Fruit fly (Drosophila melanogaster) whole organism, wandering third instar larva: ENCODE measurements around the gene cyr.
A peak's percentile ranks its signal among the peaks of the same experiment; 100 is the strongest.

Experiments
- Abd-B ChIP-seq: fragments of >200 bp; optimal IDR thresholded peaks from 2 replicates; lab custom pipeline; 2017; ENCODE audit warnings: missing biosample characterization, missing genetic modification characterization
- CG32264 ChIP-seq: fragments of 200-800 bp; sonication (Bioruptor generic); optimal IDR thresholded peaks from 2 replicates; lab custom pipeline; 2016; ENCODE audit warnings: missing biosample characterization, missing genetic modification characterization
- CG9705 ChIP-seq: fragments of 200-800 bp; sonication (Bioruptor generic); optimal IDR thresholded peaks from 2 replicates; lab custom pipeline; 2018; ENCODE audit warnings: missing biosample characterization, mild to moderate bottlenecking, missing genetic modification characterization
- CrebA ChIP-seq: fragments of 200-800 bp; sonication (Bioruptor generic); optimal IDR thresholded peaks from 2 replicates; lab custom pipeline; 2016; ENCODE audit warnings: missing biosample characterization, mild to moderate bottlenecking, missing genetic modification characterization, borderline replicate concordance
- Dfd ChIP-seq: fragments of >200 bp; optimal IDR thresholded peaks from 2 replicates; lab custom pipeline; 2017; ENCODE audit warnings: missing biosample characterization, missing genetic modification characterization
- Dif ChIP-seq: fragments of 200-275, 200-300 bp; sonication (Bioruptor generic); optimal IDR thresholded peaks from 2 replicates; lab custom pipeline; 2018; ENCODE audit warnings: missing biosample characterization, missing genetic modification characterization; ENCODE audit not compliant: partially characterized antibody
- GATAd ChIP-seq: sonication (Bioruptor generic); optimal IDR thresholded peaks from 2 replicates; lab custom pipeline; 2016; ENCODE audit warnings: missing biosample characterization, missing genetic modification characterization
- HLH106 ChIP-seq: fragments of 200-800 bp; optimal IDR thresholded peaks from 3 replicates; lab custom pipeline; 2019; ENCODE audit warnings: missing biosample characterization, mild to moderate bottlenecking, missing genetic modification characterization, moderate library complexity
- Hnf4 ChIP-seq: fragments of 200-800 bp; sonication (Bioruptor generic); optimal IDR thresholded peaks from 2 replicates; lab custom pipeline; 2016; ENCODE audit warnings: missing biosample characterization, mild to moderate bottlenecking, missing genetic modification characterization
- Hr78 ChIP-seq: fragments of >200 bp; optimal IDR thresholded peaks from 2 replicates; lab custom pipeline; 2017; ENCODE audit warnings: missing biosample characterization, missing genetic modification characterization
- Hr83 ChIP-seq: fragments of 200-300 bp; sonication (Bioruptor generic); optimal IDR thresholded peaks from 2 replicates; lab custom pipeline; 2016; ENCODE audit warnings: missing biosample characterization, mild to moderate bottlenecking, missing genetic modification characterization, moderate library complexity; ENCODE audit not compliant: poor library complexity, severe bottlenecking
- Jra ChIP-seq: sonication (Bioruptor generic); optimal IDR thresholded peaks from 2 replicates; lab custom pipeline; 2016; ENCODE audit warnings: missing biosample characterization, missing genetic modification characterization
- Mio ChIP-seq: sonication (Bioruptor generic); optimal IDR thresholded peaks from 2 replicates; lab custom pipeline; 2016; ENCODE audit warnings: missing biosample characterization, missing genetic modification characterization
- Myc ChIP-seq: fragments of >200 bp; optimal IDR thresholded peaks from 2 replicates; lab custom pipeline; 2017
- N ChIP-seq: fragments of >200 bp; optimal IDR thresholded peaks from 2 replicates; lab custom pipeline; 2018; ENCODE audit warnings: missing biosample characterization, missing external identifiers, missing genetic modification characterization
- OdsH ChIP-seq: fragments of 200-800 bp; sonication (Bioruptor generic); optimal IDR thresholded peaks from 2 replicates; lab custom pipeline; 2016; ENCODE audit warnings: missing biosample characterization, mild to moderate bottlenecking, missing genetic modification characterization
- Rel ChIP-seq, 2 experiments: fragments of 200-800 bp; sonication (Bioruptor generic) in 1 of 2; optimal IDR thresholded peaks; 2 replicates in 1 of 2; 3 replicates in 1 of 2; lab custom pipeline; 2016 to 2019; ENCODE audit warnings: mild to moderate bottlenecking in 2 of 2, missing biosample characterization in 2 of 2, missing genetic modification characterization in 2 of 2, moderate library complexity in 1 of 2
- Sp1 ChIP-seq: fragments of 200-800 bp; sonication (Bioruptor generic); optimal IDR thresholded peaks from 3 replicates; lab custom pipeline; 2019; ENCODE audit warnings: missing biosample characterization, mild to moderate bottlenecking, missing genetic modification characterization, moderate library complexity
- Vsx2 ChIP-seq: fragments of 200-300, 225-300 bp; sonication (Bioruptor generic); optimal IDR thresholded peaks from 2 replicates; lab custom pipeline; 2018; ENCODE audit warnings: missing biosample characterization, missing genetic modification characterization; ENCODE audit not compliant: partially characterized antibody
- br ChIP-seq: fragments of 200-800 bp; sonication (Bioruptor generic); optimal IDR thresholded peaks from 2 replicates; lab custom pipeline; 2016; ENCODE audit warnings: missing biosample characterization, missing genetic modification characterization
- brk ChIP-seq: fragments of 200-800 bp; sonication (Bioruptor generic); optimal IDR thresholded peaks from 2 replicates; lab custom pipeline; 2016; ENCODE audit warnings: missing biosample characterization, mild to moderate bottlenecking, missing genetic modification characterization
- dl ChIP-seq, 2 experiments: fragments of 175-275, 200-275 bp in 1 of 2; fragments of 200-275 bp in 1 of 2; sonication (Bioruptor generic); optimal IDR thresholded peaks; lab custom pipeline; 2018; ENCODE audit warnings: mild to moderate bottlenecking in 2 of 2, missing biosample characterization in 2 of 2, missing genetic modification characterization in 2 of 2, moderate library complexity in 2 of 2; ENCODE audit not compliant: partially characterized antibody in 2 of 2, insufficient read depth in 1 of 2
- dmrt93B ChIP-seq: fragments of 200-800 bp; sonication (Bioruptor generic); optimal IDR thresholded peaks from 2 replicates; lab custom pipeline; 2018; ENCODE audit warnings: missing biosample characterization, mild to moderate bottlenecking, missing genetic modification characterization
- dsf ChIP-seq: sonication (Bioruptor generic); optimal IDR thresholded peaks from 2 replicates; lab custom pipeline; 2016; ENCODE audit warnings: missing biosample characterization, missing genetic modification characterization, borderline replicate concordance
- ey ChIP-seq: fragments of 200-800 bp; sonication (Bioruptor generic); optimal IDR thresholded peaks from 2 replicates; lab custom pipeline; 2016; ENCODE audit warnings: missing biosample characterization, missing genetic modification characterization
- foxo ChIP-seq, 2 experiments: fragments of 200-800 bp; sonication (Bioruptor generic); optimal IDR thresholded peaks; 2 replicates in 1 of 2; 3 replicates in 1 of 2; lab custom pipeline; 2016 to 2017; ENCODE audit warnings: missing biosample characterization in 2 of 2, missing genetic modification characterization in 2 of 2
- fru ChIP-seq: fragments of 200-800 bp; sonication (Bioruptor generic); optimal IDR thresholded peaks from 3 replicates; lab custom pipeline; 2016; ENCODE audit warnings: missing biosample characterization, mild to moderate bottlenecking, missing genetic modification characterization
- h ChIP-seq: fragments of 200-800 bp; sonication (Bioruptor generic); optimal IDR thresholded peaks from 3 replicates; lab custom pipeline; 2016; ENCODE audit warnings: missing biosample characterization, mild to moderate bottlenecking, missing genetic modification characterization
- jim ChIP-seq: fragments of 175-275, 200-325 bp; sonication (Bioruptor generic); optimal IDR thresholded peaks from 2 replicates; lab custom pipeline; 2016; ENCODE audit warnings: missing biosample characterization, mild to moderate bottlenecking, missing genetic modification characterization
- lola ChIP-seq: fragments of >200 bp; optimal IDR thresholded peaks from 2 replicates; lab custom pipeline; 2017; ENCODE audit warnings: missing biosample characterization, missing genetic modification characterization
- pan ChIP-seq: fragments of >200 bp; optimal IDR thresholded peaks from 2 replicates; lab custom pipeline; 2017
- psq ChIP-seq: fragments of 200-800 bp; sonication (Bioruptor generic); optimal IDR thresholded peaks from 3 replicates; lab custom pipeline; 2017; ENCODE audit warnings: missing biosample characterization, mild to moderate bottlenecking, missing genetic modification characterization, moderate library complexity
- rgr ChIP-seq: fragments of 200-800 bp; sonication (Bioruptor generic); optimal IDR thresholded peaks from 3 replicates; lab custom pipeline; 2016; ENCODE audit warnings: missing biosample characterization, mild to moderate bottlenecking, missing genetic modification characterization
- sage ChIP-seq: fragments of 200-800 bp; sonication (Bioruptor generic); optimal IDR thresholded peaks from 2 replicates; lab custom pipeline; 2016; ENCODE audit warnings: missing biosample characterization, mild to moderate bottlenecking, missing genetic modification characterization
- sv ChIP-seq: fragments of 200-800 bp; sonication (Bioruptor generic); optimal IDR thresholded peaks from 3 replicates; lab custom pipeline; 2016; ENCODE audit warnings: missing biosample characterization, missing genetic modification characterization
- tai ChIP-seq: sonication (Bioruptor generic); optimal IDR thresholded peaks from 2 replicates; lab custom pipeline; 2016; ENCODE audit warnings: missing biosample characterization, missing genetic modification characterization
- usp ChIP-seq: fragments of >200 bp; optimal IDR thresholded peaks from 2 replicates; lab custom pipeline; 2017; ENCODE audit warnings: missing biosample characterization, missing genetic modification characterization
- woc ChIP-seq: sonication (Bioruptor generic); optimal IDR thresholded peaks from 2 replicates; lab custom pipeline; 2016; ENCODE audit warnings: missing biosample characterization, mild to moderate bottlenecking, missing genetic modification characterization

The cyr gene

dm6 chrX:8143537-8143936, 8.0 kb upstream of the cyr start, which contains the start of gene CG17982:
Gene CG17982 (minus strand): TSS chrX:8143835.
- TF ChIP-seq Dfd (GFP tag; lab: Kevin White, UChicago) (no peak), Mio (GFP tag; lab: Kevin White, UChicago) (peak; percentile 42), CrebA (no peak), brk (GFP tag; lab: Kevin White, UChicago) (no peak), Hr78 (GFP tag; lab: Kevin White, UChicago) (no peak), psq (GFP tag; lab: Kevin White, UChicago) (peak; percentile 98), woc (GFP tag; lab: Kevin White, UChicago) (peak; percentile 86), Abd-B (GFP tag; lab: Kevin White, UChicago) (no peak), HLH106 (tag; lab: Kevin White, UChicago) (peak; percentile 92), usp (GFP tag; lab: Kevin White, UChicago) (no peak), Hnf4 (GFP tag; lab: Kevin White, UChicago) (no peak), fru (GFP tag; lab: Kevin White, UChicago) (peak; percentile 93), N (GFP tag; lab: Kevin White, UChicago) (no peak), Dif (GFP tag; lab: Kevin White, UChicago) (no peak), GATAd (GFP tag; lab: Kevin White, UChicago) (peak; percentile 85), br (peak; percentile 94), dl (GFP tag; optimal IDR thresholded peaks at IDR 0.05; lab: Kevin White, UChicago; ENCODE audit: insufficient read depth in 1 of 2, partially characterized antibody in 2 of 2) (no peak), CG9705 (GFP tag; lab: Kevin White, UChicago) (peak; percentile 88), CG32264 (GFP tag; lab: Kevin White, UChicago) (peak; percentile 83), Myc (lab: Kevin White, UChicago) (no peak), foxo (GFP tag; optimal IDR thresholded peaks at IDR 0.05; lab: Kevin White, UChicago) (peak; percentile 81 to 95), h (peak; percentile 94), Rel (GFP tag; optimal IDR thresholded peaks at IDR 0.05; lab: Kevin White, UChicago) (peak; percentile 73), Rel (tag; optimal IDR thresholded peaks at IDR 0.05; lab: Kevin White, UChicago) (peak; percentile 99), Vsx2 (GFP tag; lab: Kevin White, UChicago) (no peak), pan (lab: Kevin White, UChicago) (no peak), ey (GFP tag; lab: Kevin White, UChicago) (peak; percentile 93), dsf (GFP tag; lab: Kevin White, UChicago) (peak; percentile 81), tai (GFP tag; lab: Kevin White, UChicago) (no peak), OdsH (GFP tag; lab: Kevin White, UChicago) (peak; percentile 89), lola (GFP tag; lab: Kevin White, UChicago) (no peak), Sp1 (GFP tag; lab: Kevin White, UChicago) (peak; percentile 92), jim (GFP tag; lab: Kevin White, UChicago) (no peak), rgr (GFP tag; lab: Kevin White, UChicago) (peak; percentile 95), dmrt93B (GFP tag; lab: Kevin White, UChicago) (no peak), Jra (GFP tag; lab: Kevin White, UChicago) (peak; percentile 93), sage (GFP tag; lab: Kevin White, UChicago) (peak; percentile 81), Hr83 (GFP tag; lab: Kevin White, UChicago) (peak; percentile 91), sv (GFP tag; lab: Kevin White, UChicago) (peak; percentile 17)

- TF ChIP-seq CrebA (no peak), jim (GFP tag; lab: Kevin White, UChicago) (no peak), Hnf4 (GFP tag; lab: Kevin White, UChicago) (no peak), brk (GFP tag; lab: Kevin White, UChicago) (no peak), lola (GFP tag; lab: Kevin White, UChicago) (no peak), Jra (GFP tag; lab: Kevin White, UChicago) (no peak), h (no peak), Mio (GFP tag; lab: Kevin White, UChicago) (no peak)
Observed at dm6 chrX:8142067-8142462, 6.6 kb upstream of the cyr start, which contains the start of gene Smox. Gene Smox (minus strand): TSS chrX:8142279.
